Worm (Caenorhabditis elegans): ENCODE data around the gene fbxa-147.

Gene fbxa-147

ce11 chrV:14762563-14762962 lies 46.3 kb downstream of the fbxa-147 start:
- TF ChIP-seq mep-1 (tag; optimal IDR thresholded peaks at IDR 0.05) = no peak
- TF ChIP-seq nhr-76 (tag; optimal IDR thresholded peaks at IDR 0.05) = no peak
- no peak for TF ChIP-seq dpl-1 (GFP tag; optimal IDR thresholded peaks at IDR 0.05)
- TF ChIP-seq C04F5.9 (tag; optimal IDR thresholded peaks at IDR 0.05) = no peak
- no peak for TF ChIP-seq efl-1 (optimal IDR thresholded peaks at IDR 0.05)
- TF ChIP-seq efl-1 (GFP tag; optimal IDR thresholded peaks at IDR 0.05 in 1 of 2) = peak in 1 of 2 experiments; percentile 12
- TF ChIP-seq elt-3 (tag; optimal IDR thresholded peaks at IDR 0.05) = no peak

ce11 chrV:14763582-14763981 lies 47.3 kb downstream of the fbxa-147 start:
- no peak for TF ChIP-seq lsy-2 (tag; optimal IDR thresholded peaks at IDR 0.05)
- TF ChIP-seq efl-1 (optimal IDR thresholded peaks at IDR 0.05) = no peak
- peak in 1 of 2 experiments; percentile 79 for TF ChIP-seq efl-1 (GFP tag; optimal IDR thresholded peaks at IDR 0.05 in 1 of 2)
